Fruit fly (Drosophila melanogaster): ENCODE data around the gene CG14285.

The CG14285 gene

DNA sequence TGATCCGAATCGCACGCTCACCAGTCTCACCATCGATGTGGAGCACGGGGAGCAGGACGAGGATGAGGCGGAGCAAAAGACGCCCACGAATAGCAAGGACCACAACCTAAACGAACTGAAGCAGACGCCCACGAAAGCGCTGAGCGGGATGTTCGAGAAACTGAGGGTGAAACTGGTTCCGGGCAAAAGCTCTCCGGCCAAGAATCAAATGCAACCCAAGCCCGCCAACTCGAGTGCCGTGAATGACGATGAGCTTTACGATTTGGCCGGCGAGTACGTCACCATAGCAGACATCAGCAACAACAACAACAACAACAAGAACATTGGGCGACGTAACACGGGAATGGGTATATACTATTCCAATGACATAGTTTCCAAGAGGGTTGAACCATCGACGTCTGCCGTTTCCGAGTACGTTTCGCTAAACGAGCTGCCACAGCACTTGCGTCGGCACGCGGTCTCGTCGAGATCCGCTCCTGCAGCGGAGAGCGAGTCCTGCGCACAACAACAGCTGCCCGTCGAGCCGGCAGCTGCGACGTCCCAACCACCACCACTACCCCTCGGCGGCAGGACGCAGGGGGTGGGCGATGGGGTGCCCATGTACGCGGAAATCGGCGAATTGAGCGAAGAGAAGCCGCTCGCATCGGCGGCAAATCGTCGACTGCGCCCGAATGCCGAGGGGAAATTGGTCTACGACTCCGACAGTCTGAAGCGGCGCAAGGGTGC is 7.4 kb upstream of the CG14285 start (continued):
- TF ChIP-seq chinmo (GFP tag; IDR thresholded peaks at IDR 0.05; ENCODE audit: partially characterized antibody) (0 out of 4 replicates have a peak, but pooled peaks have one; percentile 39), CG12659 (GFP tag; optimal IDR thresholded peaks at IDR 0.05) (no peak), Adf1 (GFP tag; IDR thresholded peaks at IDR 0.05) (peak; percentile 75), nom (GFP tag; optimal IDR thresholded peaks at IDR 0.05) (no peak), crc (GFP tag; optimal IDR thresholded peaks at IDR 0.05) (no peak), CG2116 (GFP tag; optimal IDR thresholded peaks at IDR 0.05) (peak; percentile 18), crol (GFP tag; IDR thresholded peaks at IDR 0.05) (peak; percentile 82), CG32532 (GFP tag; IDR thresholded peaks at IDR 0.05) (peak; percentile 18; the same call in 1 of the 2 replicates), prd (optimal IDR thresholded peaks at IDR 0.05) (no peak), prd (GFP tag; IDR thresholded peaks at IDR 0.05) (no peak), CG34376 (GFP tag; optimal IDR thresholded peaks at IDR 0.05) (no peak), Dek (tag; optimal IDR thresholded peaks at IDR 0.05) (no peak), Pdp1 (GFP tag; optimal IDR thresholded peaks at IDR 0.05) (peak in 1 of 2 experiments; percentile 48), Fer1 (GFP tag; optimal IDR thresholded peaks at IDR 0.05) (peak; percentile 10), NC2β (GFP tag; optimal IDR thresholded peaks at IDR 0.05) (no peak), pros (GFP tag; optimal IDR thresholded peaks at IDR 0.05) (peak; percentile 80), ci (GFP tag; IDR thresholded peaks at IDR 0.05) (0 out of 3 replicates have a peak, but pooled peaks have one; percentile 31), Dll (GFP tag; IDR thresholded peaks at IDR 0.05; ENCODE audit: partially characterized antibody) (peak; percentile 41; the same call in 1 of the 4 replicates), jigr1 (GFP tag; IDR thresholded peaks at IDR 0.05) (no peak), Hr51 (GFP tag; optimal IDR thresholded peaks at IDR 0.05) (peak in 1 of 2 experiments; percentile 54), CG13775 (GFP tag; optimal IDR thresholded peaks at IDR 0.05) (no peak), Nf-YC (tag; optimal IDR thresholded peaks at IDR 0.05) (peak; percentile 44), sd (tag; optimal IDR thresholded peaks at IDR 0.05) (peak; percentile 36), esg (GFP tag; conservative IDR thresholded peaks at IDR 0.05) (no peak), nerfin-1 (tag; optimal IDR thresholded peaks at IDR 0.05) (peak; percentile 97), Dfd (GFP tag; optimal IDR thresholded peaks at IDR 0.05) (no peak), CG10543 (GFP tag; optimal IDR thresholded peaks at IDR 0.05) (peak; percentile 3)

DNA sequence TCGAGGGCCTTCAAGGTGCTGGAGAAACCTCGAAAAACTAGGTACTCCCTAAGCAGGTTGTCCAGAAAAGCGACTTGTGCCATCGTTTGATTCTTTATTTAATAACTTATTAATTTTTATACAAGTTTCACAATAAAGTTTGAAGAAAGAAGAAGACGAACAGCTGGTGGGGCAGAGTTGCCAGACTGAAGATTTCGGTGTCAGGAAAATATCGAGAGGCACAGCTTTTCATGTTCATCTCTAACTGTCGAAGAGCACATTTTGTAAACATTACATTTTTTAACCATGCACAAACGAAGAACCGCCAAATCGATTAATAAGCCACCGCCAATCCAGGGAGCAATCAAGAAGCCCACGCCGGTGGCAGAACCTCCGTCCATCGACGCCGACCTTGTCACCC is 1.0 kb upstream of the CG14285 start, which contains the start of the genes CG6005 and CG14286:
Gene CG6005, minus strand, starts transcription at position 169 of the 400 bp plus-strand sequence.
Gene CG14286, plus strand, starts transcription at position 231 of the 400 bp plus-strand sequence.
- TF ChIP-seq CG5245 (GFP tag; optimal IDR thresholded peaks at IDR 0.05), result peak; percentile 35
- peak; percentile 61 for TF ChIP-seq Rx (GFP tag; IDR thresholded peaks at IDR 0.05)
- TF ChIP-seq Gug (GFP tag; IDR thresholded peaks at IDR 0.05), result peak; percentile 84; the same call in 3 of the 4 replicates
- TF ChIP-seq hth (optimal IDR thresholded peaks at IDR 0.05), result no peak
- TF ChIP-seq CG7357 (GFP tag; IDR thresholded peaks at IDR 0.05), result no peak
- TF ChIP-seq CG7987 (GFP tag; optimal IDR thresholded peaks at IDR 0.05), result no peak
- TF ChIP-seq Xrp1 (GFP tag; IDR thresholded peaks at IDR 0.05), result peak; percentile 70
- TF ChIP-seq CG12071 (GFP tag; optimal IDR thresholded peaks at IDR 0.05), result no peak
- no peak for TF ChIP-seq grn (GFP tag; optimal IDR thresholded peaks at IDR 0.05)
- TF ChIP-seq dysf (GFP tag; IDR thresholded peaks at IDR 0.05), result peak; percentile 64; the same call in 2 of the 3 replicates
- peak; percentile 55 for TF ChIP-seq pum (GFP tag; optimal IDR thresholded peaks at IDR 0.05)
- peak; percentile 73 for TF ChIP-seq tgo (GFP tag; IDR thresholded peaks at IDR 0.05)
- TF ChIP-seq CG4730 (GFP tag; IDR thresholded peaks at IDR 0.05), result peak; percentile 48; the same call in 1 of the 2 replicates
- no peak for TF ChIP-seq dmrt99B (tag; optimal IDR thresholded peaks at IDR 0.05)
- TF ChIP-seq CG1647 (GFP tag; optimal IDR thresholded peaks at IDR 0.05), result peak; percentile 49
- no peak for TF ChIP-seq CG11093 (GFP tag; IDR thresholded peaks at IDR 0.05)
- TF ChIP-seq Ada2b (GFP tag; IDR thresholded peaks at IDR 0.05), result 0 out of 2 replicates have a peak, but pooled peaks have one; percentile 13
- peak; percentile 54; the same call in 1 of the 2 replicates for TF ChIP-seq CG6272 (GFP tag; IDR thresholded peaks at IDR 0.05)
- TF ChIP-seq Lhr (GFP tag; optimal IDR thresholded peaks at IDR 0.05), result no peak
- TF ChIP-seq slbo (GFP tag; IDR thresholded peaks at IDR 0.05), result peak; percentile 94
- TF ChIP-seq CG10147 (GFP tag; optimal IDR thresholded peaks at IDR 0.05), result no peak
- no peak for TF ChIP-seq Hey (tag; optimal IDR thresholded peaks at IDR 0.05)
- TF ChIP-seq Deaf1 (tag; optimal IDR thresholded peaks at IDR 0.05), result no peak
- TF ChIP-seq Six4 (GFP tag; optimal IDR thresholded peaks at IDR 0.05), result no peak

Measured in whole organism, embryonic.